Fruit fly (Drosophila melanogaster) whole organism, embryonic: ENCODE results near the gene CG15435.
A peak's percentile ranks its signal among the peaks of the same experiment; 100 is the strongest.

Source experiments
- CG15696 ChIP-seq: fragments of 200-800 bp; sonication (Bioruptor generic); optimal IDR thresholded peaks from 2 replicates; lab custom pipeline; 2019; ENCODE audit warnings: missing biosample characterization, mild to moderate bottlenecking, missing genetic modification characterization, moderate library complexity
- CG16779 ChIP-seq: fragments of 200-800 bp; sonication (Bioruptor generic); IDR thresholded peaks from 2 replicates; pipeline ENCODE4 v1.3.6; 2022; ENCODE audit warnings: missing biosample characterization, missing genetic modification characterization
- CG2199 ChIP-seq: fragments of 200-800 bp; sonication (Bioruptor generic); IDR thresholded peaks from 3 replicates; pipeline ENCODE4 v1.3.6; 2022; ENCODE audit warnings: missing biosample characterization, missing genetic modification characterization
- HLH54F ChIP-seq: fragments of 200-800 bp; sonication (Bioruptor generic); optimal IDR thresholded peaks from 3 replicates; lab custom pipeline; 2016; ENCODE audit warnings: missing biosample characterization, missing genetic modification characterization
- Neu2 ChIP-seq: fragments of 200-800 bp; sonication (Bioruptor generic); optimal IDR thresholded peaks from 3 replicates; lab custom pipeline; 2016; ENCODE audit warnings: missing biosample characterization, missing genetic modification characterization, borderline replicate concordance
- Sox100B ChIP-seq: fragments of 200-800 bp; sonication (Bioruptor generic); optimal IDR thresholded peaks from 3 replicates; lab custom pipeline; 2018; ENCODE audit warnings: missing biosample characterization, mild to moderate bottlenecking, missing genetic modification characterization
- ase ChIP-seq: fragments of 200-800 bp; sonication (Bioruptor generic); IDR thresholded peaks from 3 replicates; pipeline ENCODE4 v1.3.6; 2022; ENCODE audit warnings: missing biosample characterization, missing genetic modification characterization
- h ChIP-seq: fragments of >200 bp; optimal IDR thresholded peaks from 2 replicates; lab custom pipeline; 2017
- pum ChIP-seq: fragments of 200-800 bp; sonication (Bioruptor generic); optimal IDR thresholded peaks from 2 replicates; lab custom pipeline; 2016; ENCODE audit warnings: missing biosample characterization, missing genetic modification characterization
- so ChIP-seq: fragments of 200-800 bp; sonication (Bioruptor generic); IDR thresholded peaks from 3 replicates; pipeline ENCODE4 v1.3.6; 2022; ENCODE audit warnings: missing biosample characterization, missing genetic modification characterization
- trem ChIP-seq: fragments of 200-800 bp; optimal IDR thresholded peaks from 3 replicates; lab custom pipeline; 2019; ENCODE audit warnings: missing biosample characterization, mild to moderate bottlenecking, missing genetic modification characterization, moderate library complexity
- unc-4 ChIP-seq: fragments of 200-800 bp; sonication (Bioruptor generic); IDR thresholded peaks from 2 replicates; pipeline ENCODE4 v1.3.6; 2022; ENCODE audit warnings: missing biosample characterization, missing genetic modification characterization; ENCODE audit not compliant: partially characterized antibody
- vvl ChIP-seq: fragments of 200-800 bp; sonication (Bioruptor generic); IDR thresholded peaks from 2 replicates; pipeline ENCODE4 v1.3.6; 2022; ENCODE audit warnings: missing biosample characterization, missing genetic modification characterization

dm6 chr2L:4444457-4444856 lies 15.1 kb upstream of the CG15435 start, which contains the start of the genes morgue and Elp3:
- TF ChIP-seq CG15696 (tag; lab: Kevin White, UChicago) (no peak), unc-4 (GFP tag; lab: Robert Waterston, UW) (peak; percentile 56), Sox100B (no peak), HLH54F (GFP tag; lab: Kevin White, UChicago) (no peak), trem (tag; lab: Kevin White, UChicago) (peak; percentile 91), pum (GFP tag; lab: Kevin White, UChicago) (no peak), vvl (GFP tag; lab: Robert Waterston, UW) (no peak), CG2199 (GFP tag; lab: Robert Waterston, UW) (no peak), Neu2 (no peak), CG16779 (GFP tag; lab: Robert Waterston, UW) (no peak), h (lab: Kevin White, UChicago) (no peak), so (GFP tag; lab: Robert Waterston, UW) (no peak), ase (GFP tag; lab: Robert Waterston, UW) (no peak)
